Fruit fly (Drosophila melanogaster) whole organism, prepupa: Measurements from ENCODE around the gene tap.
A peak's percentile ranks its signal among the peaks of the same experiment; 100 is the strongest.

Experiments used
- CG10669 ChIP-seq: fragments of 200-800 bp; sonication (Bioruptor generic); optimal IDR thresholded peaks from 3 replicates; lab custom pipeline; 2018; ENCODE audit warnings: missing biosample characterization, mild to moderate bottlenecking, missing genetic modification characterization, moderate library complexity
- CG11294 ChIP-seq: fragments of 200-800 bp; sonication (Bioruptor generic); IDR thresholded peaks from 2 replicates; pipeline ENCODE4 v1.3.6; 2022; ENCODE audit warnings: missing biosample characterization, missing genetic modification characterization
- CG11762 ChIP-seq: fragments of 200-800 bp; sonication (Bioruptor generic); optimal IDR thresholded peaks from 3 replicates; lab custom pipeline; 2016; ENCODE audit warnings: missing biosample characterization, missing genetic modification characterization; ENCODE audit not compliant: insufficient read depth
- CG11902 ChIP-seq: fragments of 200-800 bp; sonication (Bioruptor generic); optimal IDR thresholded peaks from 3 replicates; lab custom pipeline; 2016; ENCODE audit warnings: missing biosample characterization, missing genetic modification characterization
- CG15336 ChIP-seq: fragments of 200-800 bp; sonication (Bioruptor generic); IDR thresholded peaks from 2 replicates; pipeline ENCODE4 v1.3.6; 2022; ENCODE audit warnings: missing biosample characterization, missing genetic modification characterization
- CG1621 ChIP-seq: fragments of 200-800 bp; sonication (Bioruptor generic); optimal IDR thresholded peaks from 3 replicates; lab custom pipeline; 2018; ENCODE audit warnings: missing biosample characterization, mild to moderate bottlenecking, missing genetic modification characterization
- CG31627 ChIP-seq: fragments of 200-800 bp; sonication (Bioruptor generic); optimal IDR thresholded peaks from 3 replicates; lab custom pipeline; 2016; ENCODE audit warnings: missing biosample characterization, missing genetic modification characterization
- CG32006 ChIP-seq: fragments of 200-800 bp; sonication (Bioruptor generic); optimal IDR thresholded peaks from 3 replicates; lab custom pipeline; 2017; ENCODE audit warnings: missing biosample characterization, mild to moderate bottlenecking, missing genetic modification characterization
- CG3919 ChIP-seq: fragments of 200-800 bp; sonication (Bioruptor generic); optimal IDR thresholded peaks from 3 replicates; lab custom pipeline; 2016; ENCODE audit warnings: missing biosample characterization, missing genetic modification characterization
- CG4318 ChIP-seq: fragments of 200-800 bp; sonication (Bioruptor generic); optimal IDR thresholded peaks from 3 replicates; lab custom pipeline; 2017; ENCODE audit warnings: missing biosample characterization, mild to moderate bottlenecking, missing genetic modification characterization
- CG6163 ChIP-seq: fragments of 200-800 bp; sonication (Bioruptor generic); IDR thresholded peaks from 3 replicates; pipeline ENCODE4 v1.3.6; 2022; ENCODE audit warnings: missing biosample characterization, missing genetic modification characterization
- CG6276 ChIP-seq: fragments of 200-800 bp; sonication (Bioruptor generic); optimal IDR thresholded peaks from 2 replicates; lab custom pipeline; 2017; ENCODE audit warnings: missing biosample characterization, mild to moderate bottlenecking, missing genetic modification characterization
- CG6792 ChIP-seq: fragments of 200-800 bp; sonication (Bioruptor generic); optimal IDR thresholded peaks from 3 replicates; lab custom pipeline; 2016; ENCODE audit warnings: missing biosample characterization, missing genetic modification characterization
- CG6808 ChIP-seq: fragments of 200-800 bp; sonication (Bioruptor generic); optimal IDR thresholded peaks from 3 replicates; lab custom pipeline; 2017; ENCODE audit warnings: missing biosample characterization, missing genetic modification characterization, mild to moderate bottlenecking, moderate library complexity, missing genetic modification reagents
- CG7368 ChIP-seq: fragments of 200-800 bp; sonication (Bioruptor generic); optimal IDR thresholded peaks from 3 replicates; lab custom pipeline; 2016; ENCODE audit warnings: missing biosample characterization, missing genetic modification characterization
- Eip78C ChIP-seq: fragments of 200-800 bp; sonication (Bioruptor generic); peaks from one replicate; lab custom pipeline; 2016; ENCODE audit warnings: missing biosample characterization, missing genetic modification characterization
- Eip93F ChIP-seq: fragments of 200-800 bp; sonication (Bioruptor generic); optimal IDR thresholded peaks from 2 replicates; lab custom pipeline; 2016; ENCODE audit warnings: missing biosample characterization, mild to moderate bottlenecking, missing genetic modification characterization
- Ets21C ChIP-seq: fragments of 200-800 bp; sonication (Bioruptor generic); optimal IDR thresholded peaks from 3 replicates; lab custom pipeline; 2016; ENCODE audit warnings: missing biosample characterization, missing genetic modification characterization
- Ets96B ChIP-seq: fragments of 200-800 bp; optimal IDR thresholded peaks from 2 replicates; lab custom pipeline; 2019; ENCODE audit warnings: missing biosample characterization, mild to moderate bottlenecking, missing genetic modification characterization, moderate library complexity
- Hr38 ChIP-seq: sonication (Bioruptor generic); optimal IDR thresholded peaks from 2 replicates; lab custom pipeline; 2016; ENCODE audit warnings: missing biosample characterization, missing genetic modification characterization
- Hr39 ChIP-seq: fragments of 200-800 bp; sonication (Bioruptor generic); optimal IDR thresholded peaks from 2 replicates; lab custom pipeline; 2016; ENCODE audit warnings: missing biosample characterization, missing genetic modification characterization
- Met ChIP-seq: fragments of 200-800 bp; sonication (Bioruptor generic); optimal IDR thresholded peaks from 3 replicates; lab custom pipeline; 2016; ENCODE audit warnings: missing biosample characterization, missing genetic modification characterization
- OdsH ChIP-seq: fragments of 200-800 bp; sonication (Bioruptor generic); optimal IDR thresholded peaks from 3 replicates; lab custom pipeline; 2016; ENCODE audit warnings: missing biosample characterization, missing genetic modification characterization
- Smox ChIP-seq: fragments of 200-800 bp; sonication (Bioruptor generic); optimal IDR thresholded peaks from 3 replicates; lab custom pipeline; 2016; ENCODE audit warnings: missing biosample characterization, missing genetic modification characterization
- Sox102F ChIP-seq: fragments of 200-800 bp; sonication (Bioruptor generic); optimal IDR thresholded peaks from 2 replicates; lab custom pipeline; 2016; ENCODE audit warnings: missing biosample characterization, mild to moderate bottlenecking, missing genetic modification characterization
- Sox15 ChIP-seq: fragments of 200-800 bp; sonication (Bioruptor generic); optimal IDR thresholded peaks from 3 replicates; lab custom pipeline; 2016; ENCODE audit warnings: missing biosample characterization, missing genetic modification characterization
- achi ChIP-seq: fragments of 200-800 bp; sonication (Bioruptor generic); optimal IDR thresholded peaks from 3 replicates; lab custom pipeline; 2016; ENCODE audit warnings: missing biosample characterization, missing genetic modification characterization
- cyc ChIP-seq: fragments of 200-800 bp; sonication (Bioruptor generic); optimal IDR thresholded peaks from 3 replicates; lab custom pipeline; 2016; ENCODE audit warnings: missing biosample characterization, missing genetic modification characterization
- fd59A ChIP-seq: fragments of 200-800 bp; sonication (Bioruptor generic); optimal IDR thresholded peaks from 2 replicates; lab custom pipeline; 2017; ENCODE audit warnings: missing biosample characterization, mild to moderate bottlenecking, missing genetic modification characterization, missing genetic modification reagents
- net ChIP-seq: fragments of 200-800 bp; sonication (Bioruptor generic); optimal IDR thresholded peaks from 3 replicates; lab custom pipeline; 2016; ENCODE audit warnings: missing biosample characterization, missing genetic modification characterization
- spab ChIP-seq: fragments of 200-800 bp; sonication (Bioruptor generic); optimal IDR thresholded peaks from 2 replicates; lab custom pipeline; 2017; ENCODE audit warnings: missing biosample characterization, mild to moderate bottlenecking, missing genetic modification characterization, missing genetic modification reagents
- ss ChIP-seq, 2 experiments: fragments of 200-800 bp; sonication (Bioruptor generic); optimal IDR thresholded peaks; 2 replicates in 1 of 2; 3 replicates in 1 of 2; lab custom pipeline; 2017 to 2018; ENCODE audit warnings: mild to moderate bottlenecking in 2 of 2, missing biosample characterization in 2 of 2, missing genetic modification characterization in 2 of 2, moderate library complexity in 1 of 2
- svp ChIP-seq: fragments of 200-800 bp; sonication (Bioruptor generic); peaks from one replicate; lab custom pipeline; 2016; ENCODE audit warnings: missing biosample characterization, missing genetic modification characterization
- topi ChIP-seq: fragments of 200-800 bp; sonication (Bioruptor generic); optimal IDR thresholded peaks from 3 replicates; lab custom pipeline; 2016; ENCODE audit warnings: missing biosample characterization, missing genetic modification characterization
- vri ChIP-seq: fragments of 200-800 bp; sonication (Bioruptor generic); optimal IDR thresholded peaks from 3 replicates; lab custom pipeline; 2016; ENCODE audit warnings: missing biosample characterization, mild to moderate bottlenecking, missing genetic modification characterization

The tap gene

DNA sequence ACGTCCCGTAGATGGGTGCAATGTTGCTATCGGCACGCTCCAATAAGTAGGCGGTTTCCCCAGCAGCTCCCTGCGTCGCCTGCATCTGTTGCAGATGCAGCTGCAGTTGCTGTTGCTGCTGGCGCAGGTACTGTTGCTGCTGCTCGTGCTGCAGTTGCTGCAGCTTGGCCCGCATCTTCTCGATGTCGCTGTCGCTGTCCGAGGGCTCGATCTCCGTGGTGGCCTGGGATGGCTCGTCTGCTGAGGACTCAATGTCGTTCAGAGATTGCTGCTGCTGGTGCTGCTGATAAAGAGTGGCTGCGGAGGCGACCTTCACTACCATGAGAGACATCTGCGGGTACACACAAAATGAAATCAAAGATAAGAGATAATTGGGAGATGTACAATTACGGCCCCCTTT, 22.5 kb downstream of the tap start:
- TF ChIP-seq ss (GFP tag; optimal IDR thresholded peaks at IDR 0.05; lab: Kevin White, UChicago) (peak in 1 of 2 experiments; percentile 86), topi (GFP tag; lab: Kevin White, UChicago) (no peak)

DNA sequence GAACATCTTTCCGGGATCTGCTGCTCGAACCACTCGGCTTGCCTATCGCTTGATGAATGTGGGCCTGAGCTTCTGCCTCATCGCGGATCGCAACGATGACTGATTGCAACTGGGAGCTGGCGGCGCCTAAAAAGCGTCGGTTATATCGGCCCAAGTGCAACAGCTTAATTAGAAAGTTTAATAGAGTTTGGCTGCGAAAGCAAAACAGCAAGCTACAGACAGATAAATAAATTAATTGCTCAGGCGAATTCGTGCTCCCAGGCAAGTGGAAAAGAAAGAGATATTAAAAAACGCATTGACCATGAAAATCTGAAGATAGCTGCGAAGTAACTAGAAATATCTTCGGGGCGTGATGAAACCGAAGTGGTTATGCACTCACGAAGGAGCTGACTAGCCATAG, 23.1 kb downstream of the tap start, which contains the start of gene CG13728:
TSS of gene CG13728 (minus strand) at position 101 of the 400 bp plus-strand sequence.
- no peak for TF ChIP-seq CG31627 (GFP tag; lab: Kevin White, UChicago)
- no peak for TF ChIP-seq CG3919 (GFP tag; lab: Kevin White, UChicago)
- no peak for TF ChIP-seq CG6808
- TF ChIP-seq CG6792 (GFP tag; lab: Kevin White, UChicago), result no peak
- TF ChIP-seq CG10669 (GFP tag; lab: Kevin White, UChicago), result no peak
- no peak for TF ChIP-seq Met (GFP tag; lab: Kevin White, UChicago)
- TF ChIP-seq spab (GFP tag; lab: Kevin White, UChicago), result no peak
- TF ChIP-seq achi (GFP tag; lab: Kevin White, UChicago), result no peak
- TF ChIP-seq Hr38 (GFP tag; lab: Kevin White, UChicago), result no peak
- no peak for TF ChIP-seq net (GFP tag; lab: Kevin White, UChicago)
- TF ChIP-seq Ets96B, result no peak
- no peak for TF ChIP-seq OdsH (GFP tag; lab: Kevin White, UChicago)
- no peak for TF ChIP-seq CG11762 (GFP tag; lab: Kevin White, UChicago)
- no peak for TF ChIP-seq CG6276 (GFP tag; lab: Kevin White, UChicago)
- no peak for TF ChIP-seq fd59A (GFP tag; lab: Kevin White, UChicago)
- TF ChIP-seq CG11294 (GFP tag; lab: Robert Waterston, UW), result no peak
- no peak for TF ChIP-seq Sox102F (GFP tag; lab: Kevin White, UChicago)
- TF ChIP-seq Smox (GFP tag; lab: Kevin White, UChicago), result no peak
- no peak for TF ChIP-seq Eip93F (GFP tag; lab: Kevin White, UChicago)
- no peak for TF ChIP-seq CG7368 (GFP tag; lab: Kevin White, UChicago)

- TF ChIP-seq CG11902 (GFP tag; lab: Kevin White, UChicago) (no peak), svp (GFP tag; lab: Kevin White, UChicago) (no peak), Eip78C (no peak), Ets21C (no peak), topi (GFP tag; lab: Kevin White, UChicago) (no peak), Smox (GFP tag; lab: Kevin White, UChicago) (no peak), Sox102F (GFP tag; lab: Kevin White, UChicago) (no peak), cyc (GFP tag; lab: Kevin White, UChicago) (no peak), Eip93F (GFP tag; lab: Kevin White, UChicago) (no peak), Sox15 (GFP tag; lab: Kevin White, UChicago) (no peak), CG6163 (GFP tag; lab: Robert Waterston, UW) (no peak)
Measured at dm6 chr3L:17383285-17383684, 23.8 kb downstream of the tap start.

DNA sequence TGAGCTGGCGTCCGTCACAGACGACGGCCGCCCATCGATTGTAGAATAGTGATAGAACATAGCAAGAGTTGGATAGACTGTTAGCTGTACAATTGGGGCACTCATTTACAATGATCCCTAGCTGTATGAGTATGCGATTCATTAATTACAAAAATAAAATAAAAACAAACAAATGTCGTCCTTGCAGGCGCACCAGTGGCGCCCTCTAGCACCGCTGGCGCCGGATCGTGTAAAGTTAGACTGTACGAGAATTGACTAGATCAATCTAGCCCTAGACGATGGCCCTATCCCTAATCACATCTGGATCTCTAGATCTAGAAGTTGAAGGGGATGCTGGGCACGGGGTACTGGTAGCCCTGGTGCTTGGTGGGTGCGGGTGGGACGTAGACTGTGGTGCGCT, 24.2 kb downstream of the tap start:
- no peak for TF ChIP-seq CG4318 (GFP tag; lab: Kevin White, UChicago)
- no peak for TF ChIP-seq CG11902 (GFP tag; lab: Kevin White, UChicago)
- TF ChIP-seq CG7368 (GFP tag; lab: Kevin White, UChicago), result no peak
- TF ChIP-seq CG32006 (GFP tag; lab: Kevin White, UChicago), result no peak
- TF ChIP-seq Hr39, result no peak
- TF ChIP-seq net (GFP tag; lab: Kevin White, UChicago), result no peak
- no peak for TF ChIP-seq Met (GFP tag; lab: Kevin White, UChicago)
- TF ChIP-seq Hr38 (GFP tag; lab: Kevin White, UChicago), result no peak
- TF ChIP-seq CG15336, result no peak
- no peak for TF ChIP-seq CG11762 (GFP tag; lab: Kevin White, UChicago)
- no peak for TF ChIP-seq CG1621
- no peak for TF ChIP-seq vri (GFP tag; lab: Kevin White, UChicago)
- no peak for TF ChIP-seq CG10669 (GFP tag; lab: Kevin White, UChicago)
